Worm (Caenorhabditis elegans): ENCODE data around the gene gtap-1.

DNA sequence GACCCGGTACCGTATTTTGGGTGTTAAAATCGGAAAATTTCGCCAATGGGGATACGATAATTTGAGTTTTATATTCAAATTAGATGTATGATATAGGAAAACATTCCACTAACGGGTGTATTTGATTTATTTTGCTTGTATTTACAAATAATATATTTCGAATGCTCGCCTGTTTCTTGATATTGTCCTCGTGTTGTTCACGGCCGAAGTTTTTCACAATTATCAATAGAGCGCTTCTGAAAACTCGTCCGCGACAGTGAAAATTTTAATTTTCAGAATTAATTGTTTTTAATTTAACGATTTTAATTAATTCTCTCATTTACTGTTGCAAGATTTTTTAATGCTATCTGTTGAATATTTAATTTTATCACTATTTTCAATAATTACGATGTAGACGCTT, 13.4 kb downstream of the gtap-1 start:
- TF ChIP-seq unc-42 (tag; optimal IDR thresholded peaks at IDR 0.05) (peak; percentile 13), ceh-18 (tag; optimal IDR thresholded peaks at IDR 0.05) (no peak), K09A11.1 (tag; optimal IDR thresholded peaks at IDR 0.05; ENCODE audit: insufficient read depth) (no peak), ahr-1 (tag; optimal IDR thresholded peaks at IDR 0.05) (no peak)
